Worm (Caenorhabditis elegans) whole organism, L4 larva: ENCODE data around the gene Y59E1A.4.

ENCODE experiments used
- ZK337.2 ChIP-seq: fragments of 200-800 bp; sonication (Bioruptor generic); IDR thresholded peaks from 2 replicates; pipeline ENCODE4 v1.3.6; 2022; ENCODE audit warnings: missing genetic modification reagents, missing genetic modification characterization, missing compliant biosample characterization
- cey-2 ChIP-seq: sonication (generic microtip); optimal IDR thresholded peaks from 3 replicates; lab custom pipeline; 2017; ENCODE audit warnings: missing genetic modification characterization, mild to moderate bottlenecking, missing compliant biosample characterization, antibody characterized with exemption, borderline replicate concordance; ENCODE audit not compliant: insufficient read depth
- dve-1 ChIP-seq: sonication (generic microtip); optimal IDR thresholded peaks from 2 replicates; lab custom pipeline; 2017; ENCODE audit warnings: antibody characterized with exemption, mild to moderate bottlenecking, missing genetic modification characterization, missing compliant biosample characterization; ENCODE audit not compliant: insufficient read depth
- lin-13 ChIP-seq: fragments of 150-350 bp; optimal IDR thresholded peaks from 2 replicates; lab custom pipeline; 2014; ENCODE audit warnings: missing biosample characterization, missing genetic modification reagents, missing genetic modification characterization
- lin-38 ChIP-seq: fragments of 200-800 bp; sonication (Bioruptor generic); IDR thresholded peaks from 2 replicates; pipeline ENCODE4 v1.3.6; 2022; ENCODE audit warnings: missing genetic modification reagents, missing genetic modification characterization, missing compliant biosample characterization
- lin-39 ChIP-seq: fragments of 150-350 bp; optimal IDR thresholded peaks from 2 replicates; lab custom pipeline; 2014; ENCODE audit warnings: missing biosample characterization, missing genetic modification reagents, missing genetic modification characterization
- nhr-11 ChIP-seq: fragments of 150-350 bp; optimal IDR thresholded peaks from 2 replicates; lab custom pipeline; 2014; ENCODE audit warnings: missing biosample characterization, missing genetic modification characterization
- nhr-237 ChIP-seq: sonication (generic microtip); optimal IDR thresholded peaks from 2 replicates; lab custom pipeline; 2017; ENCODE audit warnings: missing biosample characterization, missing genetic modification characterization
- nhr-76 ChIP-seq: fragments of 150-350 bp; optimal IDR thresholded peaks from 2 replicates; lab custom pipeline; 2014; ENCODE audit warnings: missing biosample characterization, missing genetic modification characterization
- unc-130 ChIP-seq: sonication (generic microtip); optimal IDR thresholded peaks from 2 replicates; lab custom pipeline; 2016; ENCODE audit warnings: missing genetic modification reagents, missing genetic modification characterization, missing compliant biosample characterization
- unc-62 ChIP-seq, 3 experiments: fragments of 150-350 bp in 1 of 3; sonication (generic microtip); optimal IDR thresholded peaks in 2 of 3; peaks in 1 of 3; 1 replicate in 1 of 3; 2 replicates in 2 of 3; lab custom pipeline; 2014 to 2017; ENCODE audit warnings: missing biosample characterization in 3 of 3, missing genetic modification characterization in 3 of 3, missing genetic modification reagents in 3 of 3, missing genotype in 1 of 3

ce11 chrX:1972766-1973165 lies 33.0 kb upstream of the Y59E1A.4 start:
- TF ChIP-seq unc-130 (GFP tag; lab: Kevin White, UChicago) (no peak), lin-38 (GFP tag; lab: Robert Waterston, UW) (no peak), nhr-237 (tag; lab: Kevin White, UChicago) (no peak), ZK337.2 (GFP tag; lab: Robert Waterston, UW) (no peak), lin-13 (GFP tag; lab: Kevin White, UChicago) (no peak), unc-62 (GFP tag; optimal IDR thresholded peaks at IDR 0.05 in 1 of 2; lab: Kevin White, UChicago) (no peak), unc-62 (tag; optimal IDR thresholded peaks at IDR 0.05; lab: Kevin White, UChicago) (no peak), lin-39 (tag; lab: Kevin White, UChicago) (no peak), nhr-11 (tag; lab: Kevin White, UChicago) (no peak), cey-2 (no peak), dve-1 (tag; lab: Kevin White, UChicago) (no peak), nhr-76 (no peak)
